Worm (Caenorhabditis elegans) whole organism, L2 larva: ENCODE results near the gene brf-1.
A peak's percentile ranks its signal among the peaks of the same experiment; 100 is the strongest.

Experiments used
- C34F6.9 ChIP-seq: fragments of 150-350 bp; optimal IDR thresholded peaks from 2 replicates; lab custom pipeline; 2014; ENCODE audit warnings: missing biosample characterization, missing genetic modification characterization
- Y55F3AM.14 ChIP-seq: fragments of 200-800 bp; sonication (Bioruptor generic); optimal IDR thresholded peaks from 2 replicates; lab custom pipeline; 2018; ENCODE audit warnings: mild to moderate bottlenecking, missing genetic modification characterization, missing compliant biosample characterization
- ZK546.5 ChIP-seq: sonication (generic microtip); optimal IDR thresholded peaks from 2 replicates; lab custom pipeline; 2017; ENCODE audit warnings: missing biosample characterization, missing genetic modification characterization
- alr-1 ChIP-seq: fragments of 150-350 bp; optimal IDR thresholded peaks from 2 replicates; lab custom pipeline; 2014; ENCODE audit warnings: missing biosample characterization, missing genetic modification characterization
- aly-2 ChIP-seq: fragments of 150-350 bp; optimal IDR thresholded peaks from 2 replicates; lab custom pipeline; 2014; ENCODE audit warnings: missing biosample characterization, missing genetic modification characterization
- ama-1 ChIP-seq: fragments of 150-350 bp; optimal IDR thresholded peaks from 2 replicates; lab custom pipeline; 2018; ENCODE audit warnings: inconsistent platforms
- blmp-1 ChIP-seq: sonication (generic microtip); optimal IDR thresholded peaks from 2 replicates; lab custom pipeline; 2017; ENCODE audit warnings: missing genetic modification characterization, mild to moderate bottlenecking, missing compliant biosample characterization, antibody characterized with exemption, moderate library complexity; ENCODE audit not compliant: insufficient read depth
- ceh-16 ChIP-seq: fragments of 150-350 bp; optimal IDR thresholded peaks from 2 replicates; lab custom pipeline; 2014; ENCODE audit warnings: missing biosample characterization, missing genetic modification characterization
- ceh-82 ChIP-seq: fragments of 150-350 bp; optimal IDR thresholded peaks from 2 replicates; lab custom pipeline; 2014; ENCODE audit warnings: missing biosample characterization, missing genetic modification characterization
- crh-2 ChIP-seq: sonication (generic microtip); optimal IDR thresholded peaks from 2 replicates; lab custom pipeline; 2017; ENCODE audit warnings: missing biosample characterization, missing genetic modification characterization
- dmd-4 ChIP-seq: sonication (generic microtip); optimal IDR thresholded peaks from 2 replicates; lab custom pipeline; 2017; ENCODE audit warnings: missing biosample characterization, missing genetic modification characterization
- egl-27 ChIP-seq: sonication (generic microtip); optimal IDR thresholded peaks from 3 replicates; lab custom pipeline; 2017; ENCODE audit warnings: missing biosample characterization, missing genetic modification reagents, missing genetic modification characterization
- elt-1 ChIP-seq: fragments of 150-350 bp; optimal IDR thresholded peaks from 2 replicates; lab custom pipeline; 2014; ENCODE audit warnings: missing biosample characterization, missing genetic modification characterization
- elt-3 ChIP-seq: sonication (generic microtip); optimal IDR thresholded peaks from 2 replicates; lab custom pipeline; 2017; ENCODE audit warnings: missing biosample characterization, missing genetic modification characterization
- fos-1 ChIP-seq: fragments of 150-350 bp; optimal IDR thresholded peaks from 2 replicates; lab custom pipeline; 2014; ENCODE audit warnings: missing biosample characterization, missing genetic modification characterization
- gmeb-1 ChIP-seq: fragments of 150-350 bp; optimal IDR thresholded peaks from 2 replicates; lab custom pipeline; 2014; ENCODE audit warnings: missing biosample characterization, missing genetic modification characterization
- lin-13 ChIP-seq: fragments of 150-350 bp; optimal IDR thresholded peaks from 2 replicates; lab custom pipeline; 2014; ENCODE audit warnings: missing biosample characterization, missing genetic modification reagents, missing genetic modification characterization
- lin-39 ChIP-seq: fragments of 150-350 bp; optimal IDR thresholded peaks from 2 replicates; lab custom pipeline; 2014; ENCODE audit warnings: missing biosample characterization, missing genetic modification reagents, missing genetic modification characterization
- lsy-2 ChIP-seq, 2 experiments: fragments of 150-350 bp in 1 of 2; sonication (generic microtip) in 1 of 2; optimal IDR thresholded peaks; 2 replicates each; lab custom pipeline; 2014 to 2017; ENCODE audit warnings: missing biosample characterization in 2 of 2, missing genetic modification characterization in 2 of 2
- mdl-1 ChIP-seq, 2 experiments: fragments of 150-350 bp in 1 of 2; sonication (generic microtip) in 1 of 2; optimal IDR thresholded peaks; 2 replicates each; lab custom pipeline; 2017; ENCODE audit warnings: missing biosample characterization in 2 of 2, missing genetic modification characterization in 2 of 2
- nhr-10 ChIP-seq: sonication (generic microtip); optimal IDR thresholded peaks from 2 replicates; lab custom pipeline; 2017; ENCODE audit warnings: missing biosample characterization, missing genetic modification characterization
- nhr-129 ChIP-seq: fragments of 150-350 bp; optimal IDR thresholded peaks from 2 replicates; lab custom pipeline; 2014; ENCODE audit warnings: missing biosample characterization, missing genetic modification characterization
- nhr-21 ChIP-seq: fragments of 150-350 bp; optimal IDR thresholded peaks from 2 replicates; lab custom pipeline; 2014; ENCODE audit warnings: missing biosample characterization, missing genetic modification characterization
- nhr-23 ChIP-seq: fragments of 150-350 bp; optimal IDR thresholded peaks from 2 replicates; lab custom pipeline; 2014; ENCODE audit warnings: missing biosample characterization, missing genetic modification reagents, missing genetic modification characterization
- nhr-25 ChIP-seq: fragments of 150-350 bp; sonication (generic microtip); optimal IDR thresholded peaks from 3 replicates; lab custom pipeline; 2014; ENCODE audit warnings: missing biosample characterization, missing genetic modification characterization
- nhr-77 ChIP-seq: fragments of 150-350 bp; optimal IDR thresholded peaks from 2 replicates; lab custom pipeline; 2014; ENCODE audit warnings: missing biosample characterization, missing genetic modification characterization
- peb-1 ChIP-seq: fragments of 150-350 bp; optimal IDR thresholded peaks from 2 replicates; lab custom pipeline; 2014; ENCODE audit warnings: missing biosample characterization, missing genetic modification characterization
- sem-4 ChIP-seq: fragments of 150-350 bp; optimal IDR thresholded peaks from 2 replicates; lab custom pipeline; 2014; ENCODE audit warnings: missing biosample characterization, missing genetic modification reagents, missing genetic modification characterization
- sma-3 ChIP-seq: sonication (generic microtip); optimal IDR thresholded peaks from 2 replicates; lab custom pipeline; 2016; ENCODE audit warnings: missing genetic modification reagents, missing genetic modification characterization, missing compliant biosample characterization
- sma-9 ChIP-seq, 2 experiments: fragments of 150-350 bp in 1 of 2; sonication (generic microtip) in 1 of 2; optimal IDR thresholded peaks; 2 replicates each; lab custom pipeline; 2014 to 2016; ENCODE audit warnings: missing genetic modification characterization in 2 of 2, mild to moderate bottlenecking in 1 of 2, missing biosample characterization in 1 of 2, missing compliant biosample characterization in 1 of 2, missing genetic modification reagents in 1 of 2, moderate library complexity in 1 of 2
- snpc-4 ChIP-seq: fragments of 150-350 bp; optimal IDR thresholded peaks from 2 replicates; lab custom pipeline; 2014; ENCODE audit warnings: missing biosample characterization, missing genetic modification characterization
- unc-39 ChIP-seq: fragments of 150-350 bp; optimal IDR thresholded peaks from 2 replicates; lab custom pipeline; 2014; ENCODE audit warnings: missing biosample characterization, missing genetic modification characterization
- unc-55 ChIP-seq: fragments of 150-350 bp; sonication (generic microtip); optimal IDR thresholded peaks from 3 replicates; lab custom pipeline; 2014; ENCODE audit warnings: missing biosample characterization, missing genetic modification reagents, missing genetic modification characterization
- unc-62 ChIP-seq: fragments of 150-350 bp; optimal IDR thresholded peaks from 2 replicates; lab custom pipeline; 2014; ENCODE audit warnings: missing biosample characterization, missing genetic modification reagents, missing genetic modification characterization
- ztf-11 ChIP-seq: sonication (generic microtip); optimal IDR thresholded peaks from 2 replicates; lab custom pipeline; 2017; ENCODE audit warnings: missing biosample characterization, missing genetic modification characterization
- ztf-4 ChIP-seq: fragments of 150-350 bp; optimal IDR thresholded peaks from 2 replicates; lab custom pipeline; 2014; ENCODE audit warnings: missing biosample characterization, missing genetic modification characterization

Gene brf-1

ce11 chrII:7338995-7339394 lies 33.3 kb downstream of the brf-1 start, which contains the start of gene nhr-21 (continued):
- TF ChIP-seq crh-2 (tag; lab: Kevin White, UChicago) (peak; percentile 65), C34F6.9 (tag; lab: Kevin White, UChicago) (no peak), ztf-11 (tag; lab: Kevin White, UChicago) (no peak), egl-27 (tag; lab: Kevin White, UChicago) (peak; percentile 4), ceh-82 (tag; lab: Kevin White, UChicago) (no peak), lin-13 (GFP tag; lab: Kevin White, UChicago) (no peak), elt-1 (tag; lab: Kevin White, UChicago) (no peak), snpc-4 (tag; lab: Kevin White, UChicago) (no peak), unc-62 (GFP tag; lab: Kevin White, UChicago) (no peak), nhr-23 (tag; lab: Kevin White, UChicago) (no peak), nhr-21 (tag; lab: Kevin White, UChicago) (no peak), nhr-129 (tag; lab: Kevin White, UChicago) (peak; percentile 67), lin-39 (no peak), elt-3 (tag; lab: Kevin White, UChicago) (no peak), ceh-16 (no peak), lsy-2 (tag; optimal IDR thresholded peaks at IDR 0.05; lab: Kevin White, UChicago) (peak in 1 of 2 experiments; percentile 56), mdl-1 (tag; optimal IDR thresholded peaks at IDR 0.05; lab: Kevin White, UChicago) (peak in 1 of 2 experiments; percentile 16), Y55F3AM.14 (no peak), dmd-4 (tag; lab: Kevin White, UChicago) (no peak), aly-2 (tag; lab: Kevin White, UChicago) (no peak)

ce11 chrII:7340703-7341102 lies 35.0 kb downstream of the brf-1 start:
- TF ChIP-seq blmp-1, result no peak
- TF ChIP-seq lin-13 (GFP tag; lab: Kevin White, UChicago), result no peak
- no peak for TF ChIP-seq dmd-4 (tag; lab: Kevin White, UChicago)
- no peak for TF ChIP-seq nhr-129 (tag; lab: Kevin White, UChicago)
- no peak for TF ChIP-seq sma-3 (GFP tag; lab: Kevin White, UChicago)
- TF ChIP-seq unc-55 (GFP tag; lab: Kevin White, UChicago), result no peak
- TF ChIP-seq lsy-2 (tag; optimal IDR thresholded peaks at IDR 0.05; lab: Kevin White, UChicago), result no peak
- no peak for TF ChIP-seq peb-1
- no peak for TF ChIP-seq sem-4
- TF ChIP-seq mdl-1 (tag; optimal IDR thresholded peaks at IDR 0.05; lab: Kevin White, UChicago), result no peak
- TF ChIP-seq fos-1, result no peak
- TF ChIP-seq ztf-4 (tag; lab: Kevin White, UChicago), result no peak
- TF ChIP-seq, all 48 proteins: peak for 0

ce11 chrII:7341572-7342303 lies 36.1 kb downstream of the brf-1 start:
- no peak for TF ChIP-seq ama-1 (lab: Kevin White, UChicago)
- no peak for TF ChIP-seq ceh-82 (tag; lab: Kevin White, UChicago)
- TF ChIP-seq sma-3 (GFP tag; lab: Kevin White, UChicago), result no peak
- peak in 1 of 2 experiments; percentile 16 for TF ChIP-seq lsy-2 (tag; optimal IDR thresholded peaks at IDR 0.05; lab: Kevin White, UChicago)
- TF ChIP-seq nhr-77 (tag; lab: Kevin White, UChicago), result no peak
- TF ChIP-seq ztf-4 (tag; lab: Kevin White, UChicago), result no peak
- peak; percentile 20 for TF ChIP-seq crh-2 (tag; lab: Kevin White, UChicago)
- TF ChIP-seq sma-9 (GFP tag; optimal IDR thresholded peaks at IDR 0.05; lab: Kevin White, UChicago), result peak; percentile 30
- TF ChIP-seq sma-9 (tag; optimal IDR thresholded peaks at IDR 0.05; lab: Kevin White, UChicago), result no peak
- no peak for TF ChIP-seq nhr-10 (tag; lab: Kevin White, UChicago)
- TF ChIP-seq nhr-25 (tag; lab: Kevin White, UChicago), result peak; percentile 10

ce11 chrII:7342884-7343283 lies 37.2 kb downstream of the brf-1 start:
- TF ChIP-seq blmp-1 (peak; percentile 68), nhr-129 (tag; lab: Kevin White, UChicago) (peak; percentile 38), ama-1 (lab: Kevin White, UChicago) (peak; percentile 60), gmeb-1 (tag; lab: Kevin White, UChicago) (peak; percentile 23), lin-13 (GFP tag; lab: Kevin White, UChicago) (no peak), ZK546.5 (tag; lab: Kevin White, UChicago) (no peak), mdl-1 (tag; optimal IDR thresholded peaks at IDR 0.05; lab: Kevin White, UChicago) (peak in 1 of 2 experiments; percentile 82), nhr-25 (tag; lab: Kevin White, UChicago) (peak; percentile 33), alr-1 (tag; lab: Kevin White, UChicago) (no peak), unc-39 (tag; lab: Kevin White, UChicago) (no peak), sma-3 (GFP tag; lab: Kevin White, UChicago) (peak; percentile 49), crh-2 (tag; lab: Kevin White, UChicago) (peak; percentile 40), nhr-10 (tag; lab: Kevin White, UChicago) (no peak), sma-9 (GFP tag; optimal IDR thresholded peaks at IDR 0.05; lab: Kevin White, UChicago) (peak; percentile 80), sma-9 (tag; optimal IDR thresholded peaks at IDR 0.05; lab: Kevin White, UChicago) (no peak), peb-1 (no peak)
